Fruit fly (Drosophila melanogaster): ENCODE measurements around the gene CG15395.

The CG15395 gene

DNA sequence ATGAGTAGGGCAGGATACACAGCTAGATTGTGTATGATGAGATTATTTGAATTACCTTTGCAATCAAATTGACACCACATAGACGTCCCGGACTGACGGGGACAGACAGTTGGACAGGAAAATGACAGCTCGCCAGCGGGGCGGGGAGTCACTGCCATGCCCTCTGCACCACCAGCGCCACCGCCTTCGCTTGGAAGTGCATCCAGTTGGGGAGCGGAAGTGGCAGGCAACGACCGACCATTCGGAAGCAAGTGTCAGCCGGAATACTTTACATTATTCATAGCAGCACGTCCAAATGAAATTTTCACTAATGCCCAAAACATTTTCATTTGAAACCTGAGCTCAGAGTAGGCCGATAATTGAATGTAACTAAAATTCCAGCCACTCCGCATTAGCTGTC, at the start of gene CG15395:
CG15395 (plus strand) TSS at position 301 of the 400 bp plus-strand sequence.
- TF ChIP-seq psq (optimal IDR thresholded peaks at IDR 0.05), result no peak
- TF ChIP-seq Sin3A (optimal IDR thresholded peaks at IDR 0.05), result no peak
- TF ChIP-seq ttk (optimal IDR thresholded peaks at IDR 0.05), result no peak
- no peak for TF ChIP-seq insv (optimal IDR thresholded peaks at IDR 0.05)
- no peak for TF ChIP-seq h (optimal IDR thresholded peaks at IDR 0.05)
- TF ChIP-seq Myc (optimal IDR thresholded peaks at IDR 0.05), result no peak

DNA sequence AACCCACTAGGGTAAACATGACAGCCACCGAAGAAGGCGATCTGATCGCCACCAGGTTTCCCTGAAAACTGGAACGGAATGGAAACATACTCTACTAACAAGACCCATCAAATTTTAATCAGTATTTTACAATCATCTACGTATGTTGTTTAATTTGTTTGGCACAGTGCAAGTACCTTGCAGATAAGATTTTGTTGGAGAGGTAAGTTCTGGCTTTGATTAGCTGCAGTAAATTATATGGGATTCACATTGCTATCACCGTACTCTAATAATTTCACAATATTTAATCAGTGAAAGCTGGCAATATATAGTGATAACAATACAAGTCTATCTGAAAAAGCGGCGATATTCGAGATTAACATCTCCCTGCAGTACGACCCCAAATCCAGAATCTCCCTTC, 45.0 kb upstream of the CG15395 start, which contains the start of gene Cyp309a1:
Cyp309a1 (minus strand) TSS at position 73 of the 400 bp plus-strand sequence.
- no peak for TF ChIP-seq ttk (optimal IDR thresholded peaks at IDR 0.05)
- no peak for TF ChIP-seq Myc (optimal IDR thresholded peaks at IDR 0.05)
- TF ChIP-seq insv (optimal IDR thresholded peaks at IDR 0.05), result no peak
- no peak for TF ChIP-seq h (optimal IDR thresholded peaks at IDR 0.05)
- TF ChIP-seq psq (optimal IDR thresholded peaks at IDR 0.05), result no peak
- no peak for TF ChIP-seq Sin3A (optimal IDR thresholded peaks at IDR 0.05)

DNA sequence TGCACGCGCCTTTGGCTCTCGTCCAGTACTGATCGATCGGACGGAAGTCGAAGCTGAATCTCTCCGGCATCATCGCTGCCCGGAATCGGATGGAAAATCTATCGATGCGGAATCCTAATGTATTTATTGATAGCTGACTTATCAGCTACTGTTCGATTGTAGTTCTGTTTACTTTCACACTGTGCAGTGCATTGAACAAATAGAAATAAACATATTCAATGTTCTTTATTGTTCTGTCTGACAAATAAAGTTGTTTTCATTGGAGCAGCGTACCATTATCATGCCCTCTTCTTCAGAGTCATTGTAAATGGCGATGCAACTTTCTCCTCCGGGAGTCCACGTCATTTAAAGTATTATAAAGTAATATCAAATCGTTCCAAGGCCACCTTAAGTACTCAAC, 36.9 kb upstream of the CG15395 start, which contains the start of gene Cyp309a2:
Cyp309a2 (minus strand) TSS at position 101 of the 400 bp plus-strand sequence.
- TF ChIP-seq ttk (optimal IDR thresholded peaks at IDR 0.05) (no peak), Sin3A (optimal IDR thresholded peaks at IDR 0.05) (no peak), insv (optimal IDR thresholded peaks at IDR 0.05) (no peak)

DNA sequence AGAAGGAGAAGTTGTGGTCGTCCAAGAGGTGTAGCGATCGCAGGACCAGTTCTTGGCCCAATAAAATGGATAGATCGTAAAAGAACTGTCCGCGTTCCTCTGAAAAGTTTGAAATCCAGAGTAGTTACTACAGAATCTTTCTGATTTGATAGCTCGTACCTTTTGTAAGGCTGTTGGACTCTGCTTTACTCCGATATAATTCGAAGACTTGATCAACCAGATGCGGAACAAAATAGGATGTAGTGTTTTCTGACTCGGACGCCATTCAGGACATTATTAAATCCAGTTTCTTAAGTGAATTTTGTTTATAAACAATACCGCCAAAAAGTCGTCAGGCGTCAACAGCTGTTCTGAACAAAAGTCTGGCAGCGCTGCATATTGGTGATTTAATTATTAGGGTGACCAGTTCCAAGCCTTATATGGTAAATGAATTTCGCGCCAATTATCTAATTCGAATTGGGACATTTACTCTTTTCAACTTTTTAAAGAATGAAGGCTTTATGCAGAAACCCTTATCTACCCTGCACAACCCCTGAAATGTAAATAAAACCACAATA, 35.0 kb upstream of the CG15395 start, which contains the start of the genes Rad1 and Sws1:
Rad1 (minus strand) TSS at position 336 of the 557 bp plus-strand sequence.
Sws1 (minus strand) TSS at position 336 of the 557 bp plus-strand sequence.
- TF ChIP-seq Sin3A (optimal IDR thresholded peaks at IDR 0.05), result no peak
- TF ChIP-seq ttk (optimal IDR thresholded peaks at IDR 0.05), result no peak
- TF ChIP-seq insv (optimal IDR thresholded peaks at IDR 0.05), result no peak
- TF ChIP-seq h (optimal IDR thresholded peaks at IDR 0.05), result no peak

dm6 chr2L:2576565-2577360, 33.0 kb upstream of the CG15395 start, which contains the start of gene insv:
insv (minus strand) TSS chr2L:2576997.
- TF ChIP-seq Sin3A (optimal IDR thresholded peaks at IDR 0.05), result no peak
- no peak for TF ChIP-seq insv (optimal IDR thresholded peaks at IDR 0.05)
- no peak for TF ChIP-seq Myc (optimal IDR thresholded peaks at IDR 0.05)
- TF ChIP-seq ttk (optimal IDR thresholded peaks at IDR 0.05), result no peak
- no peak for TF ChIP-seq h (optimal IDR thresholded peaks at IDR 0.05)
- no peak for TF ChIP-seq psq (optimal IDR thresholded peaks at IDR 0.05)

DNA sequence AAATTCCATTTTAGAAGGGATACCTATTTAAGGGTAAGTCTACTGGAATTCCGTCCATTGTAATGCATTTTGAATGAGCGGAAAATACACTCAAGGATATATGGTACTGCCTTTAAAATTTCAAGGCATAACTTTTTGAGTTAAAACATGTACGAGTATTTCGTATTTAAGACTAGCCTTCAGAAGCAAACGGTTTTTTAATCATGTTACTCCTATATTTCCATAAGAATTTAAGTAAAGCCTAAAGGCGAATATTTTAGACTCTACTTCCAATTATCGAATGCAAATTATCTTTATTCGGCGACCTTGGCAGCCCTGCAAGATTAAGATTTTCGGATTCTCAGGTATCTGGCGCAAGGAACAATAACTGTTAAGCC, 32.4 kb upstream of the CG15395 start, which contains the start of gene Elba2:
Elba2 (plus strand) TSS at position 327 of the 377 bp plus-strand sequence.
- TF ChIP-seq ttk (optimal IDR thresholded peaks at IDR 0.05) (no peak), Myc (optimal IDR thresholded peaks at IDR 0.05) (no peak), insv (optimal IDR thresholded peaks at IDR 0.05) (no peak), Sin3A (optimal IDR thresholded peaks at IDR 0.05) (no peak), h (optimal IDR thresholded peaks at IDR 0.05) (no peak), psq (optimal IDR thresholded peaks at IDR 0.05) (no peak)

DNA sequence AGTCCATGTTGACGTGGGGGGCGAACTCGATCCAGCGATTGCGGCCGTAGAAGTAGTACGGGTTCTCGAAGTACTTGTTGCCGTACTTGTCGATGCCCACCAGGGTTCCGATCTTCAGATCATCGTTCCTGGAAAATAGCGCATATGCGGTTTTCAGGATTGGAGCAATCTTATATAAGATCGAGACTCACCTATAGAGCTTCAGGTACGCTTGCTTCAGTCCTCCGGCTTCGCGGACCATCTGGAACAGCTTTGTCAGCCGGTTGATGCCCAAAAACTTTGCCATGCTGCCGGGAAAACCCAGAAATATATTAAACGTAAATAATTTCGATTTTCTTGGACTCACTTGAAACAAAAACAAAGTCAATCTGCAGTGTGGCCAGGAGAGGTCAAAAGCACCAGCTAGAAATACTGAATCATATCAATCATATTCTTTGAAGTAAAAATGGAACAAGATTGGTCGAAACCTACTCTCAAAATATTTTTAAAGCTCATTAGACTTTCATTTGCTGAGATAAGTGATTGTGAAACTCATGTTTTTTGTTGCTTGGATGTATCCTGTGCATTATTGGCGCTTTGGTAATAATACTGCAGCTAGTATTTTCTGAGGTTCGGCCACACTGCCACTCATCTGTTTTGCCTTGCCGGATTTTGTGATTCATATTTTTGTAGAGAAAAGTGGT, 30.0 kb upstream of the CG15395 start, which contains the start of the genes ND-B17.2 and Arpc5:
ND-B17.2 (minus strand) TSS at position 504 of the 683 bp plus-strand sequence.
Arpc5 (plus strand) TSS at position 624 of the 683 bp plus-strand sequence.
- TF ChIP-seq h (optimal IDR thresholded peaks at IDR 0.05) (no peak), Sin3A (optimal IDR thresholded peaks at IDR 0.05) (no peak), psq (optimal IDR thresholded peaks at IDR 0.05) (no peak), Myc (optimal IDR thresholded peaks at IDR 0.05) (no peak), insv (optimal IDR thresholded peaks at IDR 0.05) (no peak), ttk (optimal IDR thresholded peaks at IDR 0.05) (no peak)

DNA sequence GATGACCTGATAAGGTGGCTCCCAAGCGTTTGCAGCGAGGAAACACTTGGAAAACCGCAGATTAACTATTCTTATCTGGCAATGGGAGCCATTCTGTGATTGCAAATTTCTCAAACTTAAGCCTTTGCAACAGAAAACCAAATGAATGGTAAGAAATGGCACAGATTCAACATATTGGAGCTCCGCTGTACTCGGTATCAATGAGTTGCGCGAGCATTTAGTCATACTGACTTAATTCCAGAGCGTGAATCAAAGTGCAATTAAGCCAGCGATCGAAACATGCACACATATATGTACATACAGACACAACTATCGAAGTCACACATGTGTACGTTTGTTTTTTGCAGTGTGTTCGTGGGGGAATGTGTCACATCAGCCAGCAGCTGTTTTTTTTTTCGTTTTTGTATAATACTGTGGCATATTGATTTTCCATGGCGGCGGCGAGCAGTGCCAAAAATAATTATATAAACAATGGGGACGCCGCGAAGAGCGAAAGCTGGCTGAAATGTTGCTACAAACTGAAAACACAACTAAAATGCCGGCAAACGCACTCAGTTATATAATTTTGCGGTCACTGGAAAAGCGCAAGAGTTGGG, 25.2 kb upstream of the CG15395 start:
- TF ChIP-seq Sin3A (optimal IDR thresholded peaks at IDR 0.05) (no peak), psq (optimal IDR thresholded peaks at IDR 0.05) (no peak), Myc (optimal IDR thresholded peaks at IDR 0.05) (no peak), h (optimal IDR thresholded peaks at IDR 0.05) (no peak), ttk (optimal IDR thresholded peaks at IDR 0.05) (no peak), insv (optimal IDR thresholded peaks at IDR 0.05) (no peak)

- no peak for TF ChIP-seq h (optimal IDR thresholded peaks at IDR 0.05)
- TF ChIP-seq ttk (optimal IDR thresholded peaks at IDR 0.05), result no peak
These were observed 24.5 kb upstream of the CG15395 start, which contains the start of gene Drp1 for dm6 chr2L:2585285-2585684. Drp1 (minus strand) TSS chr2L:2585430.

DNA sequence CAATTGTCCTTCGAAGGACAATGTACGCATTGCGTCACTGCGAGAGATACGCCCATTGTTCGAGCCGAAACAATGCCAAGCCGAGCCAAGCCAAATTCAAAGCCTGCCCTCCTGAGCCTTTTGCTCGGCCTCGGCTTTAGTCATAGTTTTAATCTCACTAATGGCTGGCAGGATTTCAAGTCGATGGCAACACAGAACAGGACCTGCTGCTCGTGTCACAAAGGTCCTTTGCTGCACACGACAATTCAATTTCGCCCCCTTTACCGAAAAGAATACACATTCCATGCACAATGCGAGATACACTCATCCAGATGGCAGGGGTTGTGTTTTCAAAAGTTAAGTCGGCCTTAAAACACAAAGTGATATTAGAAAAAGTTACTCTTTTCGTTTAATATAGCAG, 18.2 kb upstream of the CG15395 start, which contains the start of gene CG15394:
CG15394 (plus strand) TSS at position 301 of the 400 bp plus-strand sequence.
- TF ChIP-seq psq (optimal IDR thresholded peaks at IDR 0.05), result no peak
- no peak for TF ChIP-seq Sin3A (optimal IDR thresholded peaks at IDR 0.05)
- no peak for TF ChIP-seq ttk (optimal IDR thresholded peaks at IDR 0.05)
- TF ChIP-seq Myc (optimal IDR thresholded peaks at IDR 0.05), result no peak
- no peak for TF ChIP-seq insv (optimal IDR thresholded peaks at IDR 0.05)
- TF ChIP-seq h (optimal IDR thresholded peaks at IDR 0.05), result no peak

DNA sequence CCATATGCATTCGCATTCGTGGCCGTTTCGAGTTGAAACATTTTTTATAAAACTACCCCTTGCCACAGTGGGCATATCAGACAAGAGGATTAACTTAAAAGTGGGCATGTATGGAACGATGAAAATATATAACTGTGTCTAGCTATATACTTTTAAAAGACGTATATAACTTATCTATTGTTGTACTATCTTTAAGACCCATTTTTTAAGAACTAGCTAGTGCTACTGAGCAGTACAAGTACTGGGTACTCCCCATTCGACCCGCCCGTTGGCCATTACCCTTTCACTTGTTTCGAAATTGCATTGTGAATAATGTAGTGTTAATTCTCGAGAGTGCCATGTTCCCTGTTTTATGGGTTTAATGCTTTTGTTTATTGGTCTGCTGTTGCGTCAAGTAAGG, 3.1 kb upstream of the CG15395 start:
- TF ChIP-seq ttk (optimal IDR thresholded peaks at IDR 0.05), result no peak
- TF ChIP-seq h (optimal IDR thresholded peaks at IDR 0.05), result no peak
- TF ChIP-seq insv (optimal IDR thresholded peaks at IDR 0.05), result no peak
- no peak for TF ChIP-seq Myc (optimal IDR thresholded peaks at IDR 0.05)
- no peak for TF ChIP-seq Sin3A (optimal IDR thresholded peaks at IDR 0.05)
- no peak for TF ChIP-seq psq (optimal IDR thresholded peaks at IDR 0.05)

All from Kc167 (cell line).